Fruit fly (Drosophila melanogaster) whole organism, embryonic: ENCODE data around the gene CG9117.
A peak's percentile ranks its signal among the peaks of the same experiment; 100 is the strongest.

Experiments
- Abd-B ChIP-seq: fragments of 200-800 bp; sonication (Bioruptor generic); optimal IDR thresholded peaks from 2 replicates; lab custom pipeline; 2018; ENCODE audit warnings: missing biosample characterization, mild to moderate bottlenecking, missing genetic modification characterization, moderate library complexity
- Adf1 ChIP-seq: fragments of 200-800 bp; sonication (Bioruptor generic); IDR thresholded peaks from 2 replicates; pipeline ENCODE4 v1.3.6; 2022; ENCODE audit warnings: missing biosample characterization, missing genetic modification characterization
- Asciz ChIP-seq: fragments of 200-800 bp; sonication (Bioruptor generic); optimal IDR thresholded peaks from 2 replicates; lab custom pipeline; 2017; ENCODE audit warnings: missing biosample characterization, mild to moderate bottlenecking, missing genetic modification characterization, missing genetic modification reagents
- CG1024 ChIP-seq: fragments of 200-800 bp; sonication (Bioruptor generic); IDR thresholded peaks from 2 replicates; pipeline ENCODE4 v1.3.6; 2022; ENCODE audit warnings: missing biosample characterization, missing genetic modification characterization
- CG11695 ChIP-seq: fragments of 200-800 bp; sonication (Bioruptor generic); IDR thresholded peaks from 3 replicates; pipeline ENCODE4 v1.3.6; 2022; ENCODE audit warnings: missing biosample characterization, missing genetic modification characterization
- CG11696 ChIP-seq: fragments of 200-800 bp; sonication (Bioruptor generic); IDR thresholded peaks from 2 replicates; pipeline ENCODE4 v1.3.6; 2022; ENCODE audit warnings: missing biosample characterization, missing genetic modification characterization
- CG13296 ChIP-seq: fragments of 200-800 bp; sonication (Bioruptor generic); optimal IDR thresholded peaks from 3 replicates; lab custom pipeline; 2018; ENCODE audit warnings: missing biosample characterization, mild to moderate bottlenecking, missing genetic modification characterization
- CG14050 ChIP-seq: fragments of 200-800 bp; sonication (Bioruptor generic); IDR thresholded peaks from 3 replicates; pipeline ENCODE4 v1.3.6; 2022; ENCODE audit warnings: missing biosample characterization, missing genetic modification characterization
- CG14860 ChIP-seq: fragments of 200-800 bp; sonication (Bioruptor generic); IDR thresholded peaks from 3 replicates; pipeline ENCODE4 v1.3.6; 2022; ENCODE audit warnings: missing biosample characterization, missing genetic modification characterization; ENCODE audit not compliant: partially characterized antibody
- CG16813 ChIP-seq: fragments of 200-800 bp; sonication (Bioruptor generic); IDR thresholded peaks from 3 replicates; pipeline ENCODE4 v1.3.6; 2022; ENCODE audit warnings: missing biosample characterization, missing genetic modification characterization; ENCODE audit not compliant: partially characterized antibody
- CG2129 ChIP-seq: fragments of 200-800 bp; sonication (Bioruptor generic); IDR thresholded peaks from 2 replicates; pipeline ENCODE4 v1.3.6; 2022; ENCODE audit warnings: missing biosample characterization, missing genetic modification characterization; ENCODE audit not compliant: partially characterized antibody
- CG2678 ChIP-seq: fragments of 200-800 bp; sonication (Bioruptor generic); optimal IDR thresholded peaks from 3 replicates; lab custom pipeline; 2019; ENCODE audit warnings: missing biosample characterization, mild to moderate bottlenecking, missing genetic modification characterization, moderate library complexity
- CG32772 ChIP-seq: fragments of 200-800 bp; sonication (Bioruptor generic); IDR thresholded peaks from 2 replicates; pipeline ENCODE4 v1.3.6; 2022; ENCODE audit warnings: missing biosample characterization, missing genetic modification characterization
- CG3847 ChIP-seq: fragments of 200-800 bp; sonication (Bioruptor generic); IDR thresholded peaks from 2 replicates; pipeline ENCODE4 v1.3.6; 2022; ENCODE audit warnings: missing biosample characterization, missing genetic modification characterization
- CG4360 ChIP-seq: fragments of 200-800 bp; sonication (Bioruptor generic); IDR thresholded peaks from 2 replicates; pipeline ENCODE4 v1.3.6; 2022; ENCODE audit warnings: missing biosample characterization, missing genetic modification characterization
- Camta ChIP-seq: fragments of 200-800 bp; sonication (Bioruptor generic); optimal IDR thresholded peaks from 2 replicates; lab custom pipeline; 2016; ENCODE audit warnings: missing biosample characterization, missing genetic modification characterization
- CkIIα-i1 ChIP-seq: fragments of 200-800 bp; sonication (Bioruptor generic); IDR thresholded peaks from 2 replicates; pipeline ENCODE4 v1.3.6; 2022; ENCODE audit warnings: missing biosample characterization, missing genetic modification characterization
- D19B ChIP-seq: fragments of 200-800 bp; sonication (Bioruptor generic); optimal IDR thresholded peaks from 2 replicates; lab custom pipeline; 2017; ENCODE audit warnings: missing biosample characterization, mild to moderate bottlenecking, missing genetic modification characterization
- Dref ChIP-seq: fragments of 200-800 bp; sonication (Bioruptor generic); IDR thresholded peaks from 2 replicates; pipeline ENCODE4 v1.3.6; 2022; ENCODE audit warnings: missing biosample characterization, missing genetic modification characterization
- Ets65A ChIP-seq: fragments of 200-800 bp; sonication (Bioruptor generic); peaks from one replicate; lab custom pipeline; 2016; ENCODE audit warnings: missing biosample characterization, missing genetic modification characterization
- GATAe ChIP-seq: fragments of 200-800 bp; sonication (Bioruptor generic); conservative IDR thresholded peaks from 2 replicates; pipeline ENCODE4 v1.3.6; 2022; ENCODE audit warnings: missing biosample characterization, missing genetic modification characterization
- Lhr ChIP-seq: fragments of 200-800 bp; sonication (Bioruptor generic); optimal IDR thresholded peaks from 3 replicates; lab custom pipeline; 2017; ENCODE audit warnings: mild to moderate bottlenecking, missing biosample characterization, missing genetic modification reagents, missing genetic modification characterization
- Med ChIP-seq: fragments of 200-800 bp; sonication (Bioruptor generic); peaks from one replicate; lab custom pipeline; 2016; ENCODE audit warnings: missing biosample characterization, missing genetic modification characterization, mild to moderate bottlenecking, inconsistent platforms, moderate library complexity
- Nf-YB ChIP-seq: fragments of 200-800 bp; sonication (Bioruptor generic); optimal IDR thresholded peaks from 3 replicates; lab custom pipeline; 2019; ENCODE audit warnings: missing biosample characterization, mild to moderate bottlenecking, missing genetic modification characterization, moderate library complexity
- Rfx ChIP-seq: fragments of 200-800 bp; sonication (Bioruptor generic); IDR thresholded peaks from 2 replicates; pipeline ENCODE4 v1.3.6; 2022; ENCODE audit warnings: missing biosample characterization, missing genetic modification characterization
- Side ChIP-seq: fragments of 200-800 bp; sonication (Bioruptor generic); optimal IDR thresholded peaks from 2 replicates; lab custom pipeline; 2016; ENCODE audit warnings: missing biosample characterization, missing genetic modification characterization
- Six4 ChIP-seq: fragments of 200-800 bp; sonication (Bioruptor generic); optimal IDR thresholded peaks from 2 replicates; lab custom pipeline; 2016; ENCODE audit warnings: missing biosample characterization, missing genetic modification characterization
- Sry-β ChIP-seq: fragments of 200-800 bp; sonication (Bioruptor generic); optimal IDR thresholded peaks from 2 replicates; lab custom pipeline; 2018; ENCODE audit warnings: missing biosample characterization, mild to moderate bottlenecking, missing genetic modification characterization, moderate library complexity
- Sry-δ ChIP-seq: fragments of 200-800 bp; sonication (Bioruptor generic); optimal IDR thresholded peaks from 2 replicates; lab custom pipeline; 2016; ENCODE audit warnings: missing biosample characterization, missing genetic modification characterization
- Stat92E ChIP-seq, 3 experiments: fragments of >200 bp in 2 of 3; fragments of 200-800 bp in 1 of 3; sonication (Bioruptor generic) in 1 of 3; optimal IDR thresholded peaks; 2 replicates each; lab custom pipeline; 2017 to 2019; ENCODE audit warnings: missing biosample characterization in 3 of 3, missing genetic modification characterization in 3 of 3, mild to moderate bottlenecking in 1 of 3, moderate library complexity in 1 of 3
- Usf ChIP-seq: fragments of 200-800 bp; sonication (Bioruptor generic); optimal IDR thresholded peaks from 2 replicates; lab custom pipeline; 2017; ENCODE audit warnings: missing genotype, missing biosample characterization, missing genetic modification characterization
- al ChIP-seq: fragments of 200-800 bp; sonication (Bioruptor generic); IDR thresholded peaks from 2 replicates; pipeline ENCODE4 v1.3.6; 2022; ENCODE audit warnings: missing biosample characterization, missing genetic modification characterization
- aop ChIP-seq: fragments of 200-800 bp; sonication (Bioruptor generic); IDR thresholded peaks from 2 replicates; pipeline ENCODE4 v1.3.6; 2022; ENCODE audit warnings: missing biosample characterization, missing genetic modification characterization
- az2 ChIP-seq: fragments of 200-800 bp; sonication (Bioruptor generic); optimal IDR thresholded peaks from 3 replicates; lab custom pipeline; 2016; ENCODE audit warnings: missing biosample characterization, missing genetic modification characterization
- br ChIP-seq: fragments of >200 bp; optimal IDR thresholded peaks from 2 replicates; lab custom pipeline; 2017
- cwo ChIP-seq: fragments of 200-800 bp; sonication (Bioruptor generic); optimal IDR thresholded peaks from 3 replicates; lab custom pipeline; 2017; ENCODE audit warnings: missing biosample characterization, missing genetic modification characterization, mild to moderate bottlenecking, moderate library complexity, missing genetic modification reagents
- ewg ChIP-seq: fragments of 200-800 bp; sonication (Bioruptor generic); optimal IDR thresholded peaks from 3 replicates; lab custom pipeline; 2017; ENCODE audit warnings: mild to moderate bottlenecking, missing biosample characterization, missing genetic modification reagents, missing genetic modification characterization
- gro ChIP-seq: fragments of 200-800 bp; sonication (Bioruptor generic); optimal IDR thresholded peaks from 2 replicates; lab custom pipeline; 2016; ENCODE audit warnings: missing biosample characterization, missing genetic modification characterization
- gsb-n ChIP-seq: fragments of 200-800 bp; sonication (Bioruptor generic); optimal IDR thresholded peaks from 3 replicates; lab custom pipeline; 2018; ENCODE audit warnings: missing biosample characterization, mild to moderate bottlenecking, missing genetic modification characterization
- h ChIP-seq: fragments of >200 bp; optimal IDR thresholded peaks from 2 replicates; lab custom pipeline; 2017
- inv ChIP-seq: fragments of 200-800 bp; sonication (Bioruptor generic); IDR thresholded peaks from 2 replicates; pipeline ENCODE4 v1.3.6; 2022; ENCODE audit warnings: missing biosample characterization, missing genetic modification characterization; ENCODE audit not compliant: partially characterized antibody
- lab ChIP-seq: fragments of 200-800 bp; sonication (Bioruptor generic); optimal IDR thresholded peaks from 3 replicates; lab custom pipeline; 2017; ENCODE audit warnings: missing biosample characterization, missing genetic modification characterization, mild to moderate bottlenecking, moderate library complexity, missing genetic modification reagents
- mld ChIP-seq: fragments of 200-800 bp; sonication (Bioruptor generic); IDR thresholded peaks from 3 replicates; pipeline ENCODE4 v1.3.6; 2022; ENCODE audit warnings: missing biosample characterization, missing genetic modification characterization; ENCODE audit not compliant: partially characterized antibody
- nerfin-1 ChIP-seq: fragments of 200-800 bp; sonication (Bioruptor generic); optimal IDR thresholded peaks from 3 replicates; lab custom pipeline; 2019; ENCODE audit warnings: missing biosample characterization, mild to moderate bottlenecking, missing genetic modification characterization, moderate library complexity
- oc ChIP-seq: fragments of 200-800 bp; sonication (Bioruptor generic); optimal IDR thresholded peaks from 2 replicates; lab custom pipeline; 2018; ENCODE audit warnings: missing biosample characterization, mild to moderate bottlenecking, missing genetic modification characterization, moderate library complexity
- repo ChIP-seq: fragments of 200-800 bp; sonication (Bioruptor generic); optimal IDR thresholded peaks from 2 replicates; lab custom pipeline; 2016; ENCODE audit warnings: missing biosample characterization, missing genetic modification characterization
- slp2 ChIP-seq: fragments of 200-800 bp; sonication (Bioruptor generic); optimal IDR thresholded peaks from 2 replicates; lab custom pipeline; 2016; ENCODE audit warnings: missing biosample characterization, missing genetic modification characterization
- trem ChIP-seq: fragments of 200-800 bp; optimal IDR thresholded peaks from 3 replicates; lab custom pipeline; 2019; ENCODE audit warnings: missing biosample characterization, mild to moderate bottlenecking, missing genetic modification characterization, moderate library complexity
- vfl ChIP-seq: fragments of 200-800 bp; sonication (Bioruptor generic); optimal IDR thresholded peaks from 2 replicates; lab custom pipeline; 2016; ENCODE audit warnings: missing biosample characterization, missing genetic modification characterization
- zfh1 ChIP-seq: fragments of 200-800 bp; sonication (Bioruptor generic); IDR thresholded peaks from 3 replicates; pipeline ENCODE4 v1.3.6; 2022; ENCODE audit warnings: missing biosample characterization, missing genetic modification characterization

The CG9117 gene

DNA sequence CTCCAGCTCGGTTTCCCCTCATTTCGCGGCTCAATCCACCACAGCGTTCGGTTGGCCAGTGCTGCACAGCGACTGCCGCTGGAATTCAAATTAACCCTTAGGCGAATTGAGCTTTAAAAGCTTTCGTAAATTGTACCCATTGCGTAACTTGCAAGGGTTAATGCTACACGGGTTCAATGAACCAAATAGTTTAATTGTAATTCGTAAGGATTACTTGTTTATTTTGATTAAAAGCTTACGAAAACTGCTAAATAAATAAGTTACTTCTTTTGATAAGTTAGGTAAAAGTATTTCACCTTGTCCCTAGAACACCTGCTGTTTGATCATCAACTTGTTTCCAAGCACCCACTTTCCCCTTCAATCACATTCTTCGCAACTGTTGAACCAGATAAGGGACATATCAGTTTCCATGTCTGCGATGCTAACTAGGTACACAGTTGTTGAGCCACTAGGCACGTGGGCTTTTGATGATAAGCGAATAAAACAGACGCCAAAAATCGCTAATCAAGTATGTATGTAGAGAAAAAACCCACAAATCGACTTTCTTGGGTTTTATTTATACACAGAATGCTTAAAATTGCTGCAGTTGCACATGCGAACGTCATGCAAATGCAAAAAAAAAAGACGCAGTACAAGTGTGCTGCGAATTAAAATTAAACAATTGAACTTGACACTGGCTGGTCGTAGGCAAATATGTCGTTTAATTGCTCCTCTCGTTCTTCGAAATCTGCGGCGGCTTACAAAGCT is 8.4 kb upstream of the CG9117 start, which contains the start of gene Pfas (continued):
- no peak for TF ChIP-seq trem
- no peak for TF ChIP-seq br (lab: Kevin White, UChicago)
- TF ChIP-seq slp2 = no peak
- TF ChIP-seq Med (GFP tag; lab: Kevin White, UChicago) = peak; percentile 96
- TF ChIP-seq vfl (GFP tag; lab: Kevin White, UChicago) = peak; percentile 64
- TF ChIP-seq Lhr (GFP tag; lab: Kevin White, UChicago) = no peak
- no peak for TF ChIP-seq CG1024 (GFP tag; lab: Robert Waterston, UW)
- TF ChIP-seq CG3847 = peak; percentile 63
- no peak for TF ChIP-seq CG2129 (GFP tag; lab: Robert Waterston, UW)
- TF ChIP-seq CG11696 = no peak
- no peak for TF ChIP-seq CG16813 (GFP tag; lab: Robert Waterston, UW)
- TF ChIP-seq Six4 = peak; percentile 30
- TF ChIP-seq gsb-n = no peak
- peak; percentile 6 for TF ChIP-seq ewg (GFP tag; lab: Kevin White, UChicago)
- TF ChIP-seq cwo (GFP tag; lab: Kevin White, UChicago) = peak; percentile 81
- peak; percentile 42 for TF ChIP-seq az2 (GFP tag; lab: Kevin White, UChicago)
- peak in 1 of 3 experiments; percentile 31 for TF ChIP-seq Stat92E (GFP tag; optimal IDR thresholded peaks at IDR 0.05; lab: Kevin White, UChicago)
- TF ChIP-seq repo (GFP tag; lab: Kevin White, UChicago) = peak; percentile 27
- TF ChIP-seq h (lab: Kevin White, UChicago) = no peak
- no peak for TF ChIP-seq Nf-YB
- peak; percentile 34 for TF ChIP-seq Sry-δ (GFP tag; lab: Kevin White, UChicago)
- TF ChIP-seq lab (GFP tag; lab: Kevin White, UChicago) = peak; percentile 83
- no peak for TF ChIP-seq CG4360 (GFP tag; lab: Robert Waterston, UW)
- TF ChIP-seq CG11695 (GFP tag; lab: Robert Waterston, UW) = 0 out of 3 replicates have a peak, but pooled peaks have one; percentile 21
- 0 out of 2 replicates have a peak, but pooled peaks have one; percentile 31 for TF ChIP-seq al (GFP tag; lab: Robert Waterston, UW)
- no peak for TF ChIP-seq Sry-β (GFP tag; lab: Kevin White, UChicago)
- TF ChIP-seq Dref (GFP tag; lab: Robert Waterston, UW) = no peak
- TF ChIP-seq Usf (GFP tag; lab: Kevin White, UChicago) = no peak
- TF ChIP-seq CG14050 = no peak
- peak; percentile 15 for TF ChIP-seq oc (tag; lab: Kevin White, UChicago)
- TF ChIP-seq Side (GFP tag; lab: Kevin White, UChicago) = peak; percentile 50
- TF ChIP-seq GATAe (GFP tag; lab: Robert Waterston, UW) = no peak
- peak; percentile 26 for TF ChIP-seq CG13296 (GFP tag; lab: Kevin White, UChicago)
- peak; percentile 22 for TF ChIP-seq nerfin-1 (tag; lab: Kevin White, UChicago)
- TF ChIP-seq inv (GFP tag; lab: Robert Waterston, UW) = no peak
- peak; percentile 52 for TF ChIP-seq Camta
- TF ChIP-seq aop (GFP tag; lab: Robert Waterston, UW) = no peak
- TF ChIP-seq Adf1 (GFP tag; lab: Robert Waterston, UW) = 0 out of 2 replicates have a peak, but pooled peaks have one; percentile 34
- TF ChIP-seq CG14860 = no peak
- no peak for TF ChIP-seq Asciz (GFP tag; lab: Kevin White, UChicago)
- TF ChIP-seq Rfx (GFP tag; lab: Robert Waterston, UW) = peak; percentile 77
- TF ChIP-seq CG32772 = no peak
- TF ChIP-seq CkIIα-i1 (GFP tag; lab: Robert Waterston, UW) = no peak
- TF ChIP-seq mld (GFP tag; lab: Robert Waterston, UW) = no peak
- TF ChIP-seq D19B (GFP tag; lab: Kevin White, UChicago) = no peak
- TF ChIP-seq CG2678 (tag; lab: Kevin White, UChicago) = peak; percentile 80
- peak; percentile 84 for TF ChIP-seq gro (GFP tag; lab: Kevin White, UChicago)
- peak; percentile 26; the same call in 1 of the 3 replicates for TF ChIP-seq zfh1 (GFP tag; lab: Robert Waterston, UW)
- TF ChIP-seq Abd-B = no peak
- TF ChIP-seq Ets65A (GFP tag; lab: Kevin White, UChicago) = no peak
